Worm (Caenorhabditis elegans): ENCODE measurements around the gene K08D9.9.

The K08D9.9 gene

ce11 chrV:3269407-3269806 is 32.9 kb upstream of the K08D9.9 start, which contains the start of gene T28A11.19:
Gene T28A11.19, minus strand, starts transcription at chrV:3269514.
- TF ChIP-seq ceh-62 (tag; optimal IDR thresholded peaks at IDR 0.05): no peak
- TF ChIP-seq nhr-77 (tag; optimal IDR thresholded peaks at IDR 0.05): no peak
- no peak for TF ChIP-seq lin-13 (GFP tag; optimal IDR thresholded peaks at IDR 0.05)
- no peak for TF ChIP-seq T20F7.1 (GFP tag; optimal IDR thresholded peaks at IDR 0.05)
- no peak for TF ChIP-seq dve-1 (tag; optimal IDR thresholded peaks at IDR 0.05; ENCODE audit: insufficient read depth)
- no peak for TF ChIP-seq nhr-111 (GFP tag; optimal IDR thresholded peaks at IDR 0.05)
- TF ChIP-seq aha-1 (tag): peak; percentile 31
- TF ChIP-seq mdl-1 (tag; optimal IDR thresholded peaks at IDR 0.05): no peak
- TF ChIP-seq F44E2.7 (GFP tag; IDR thresholded peaks at IDR 0.05): no peak
- TF ChIP-seq ama-1 (optimal IDR thresholded peaks at IDR 0.05): no peak
- TF ChIP-seq hlh-11 (tag; optimal IDR thresholded peaks at IDR 0.05): no peak
- TF ChIP-seq unc-62 (GFP tag; optimal IDR thresholded peaks at IDR 0.05 in 1 of 2): peak in 1 of 2 experiments; percentile 97
- TF ChIP-seq unc-62 (tag; optimal IDR thresholded peaks at IDR 0.05): no peak
- TF ChIP-seq nhr-11 (tag; optimal IDR thresholded peaks at IDR 0.05): no peak
- TF ChIP-seq zfp-3 (GFP tag; conservative IDR thresholded peaks at IDR 0.05): no peak
- no peak for TF ChIP-seq spr-1 (tag; optimal IDR thresholded peaks at IDR 0.05)
- TF ChIP-seq spr-3 (GFP tag; optimal IDR thresholded peaks at IDR 0.05): no peak

- TF ChIP-seq daf-16 (GFP tag; optimal IDR thresholded peaks at IDR 0.05) (peak in 1 of 2 experiments; percentile 44), daf-16 (tag; optimal IDR thresholded peaks at IDR 0.05) (no peak), lsy-2 (tag; optimal IDR thresholded peaks at IDR 0.05) (no peak)
Observed at ce11 chrV:3267950-3268349, 31.4 kb upstream of the K08D9.9 start, which contains the start of gene T28A11.18. Gene T28A11.18, minus strand, starts transcription at chrV:3268050.

ce11 chrV:3266189-3266588 is 29.7 kb upstream of the K08D9.9 start, which contains the start of gene T28A11.17:
Gene T28A11.17, minus strand, starts transcription at chrV:3266289.
- TF ChIP-seq attf-4 (tag; optimal IDR thresholded peaks at IDR 0.05) (no peak), skn-1 (tag; optimal IDR thresholded peaks at IDR 0.05) (no peak), snpc-4 (tag; optimal IDR thresholded peaks at IDR 0.05) (no peak), nhr-237 (tag; optimal IDR thresholded peaks at IDR 0.05) (no peak), cey-2 (tag; optimal IDR thresholded peaks at IDR 0.05; ENCODE audit: borderline replicate concordance, insufficient read depth) (no peak), lin-1 (GFP tag; IDR thresholded peaks at IDR 0.05) (no peak), madf-5 (GFP tag; IDR thresholded peaks at IDR 0.05) (no peak), unc-130 (GFP tag; optimal IDR thresholded peaks at IDR 0.05) (no peak), egl-43 (GFP tag; IDR thresholded peaks at IDR 0.05) (no peak), zip-11 (GFP tag; IDR thresholded peaks at IDR 0.05) (no peak), ztf-11 (tag; optimal IDR thresholded peaks at IDR 0.05) (no peak)

ce11 chrV:3260075-3260474 is 23.6 kb upstream of the K08D9.9 start, which contains the start of gene srbc-5:
Gene srbc-5, plus strand, starts transcription at chrV:3260375.
- TF ChIP-seq lin-38 (GFP tag; IDR thresholded peaks at IDR 0.05) (no peak), daf-16 (GFP tag; optimal IDR thresholded peaks at IDR 0.05) (no peak), daf-16 (tag; optimal IDR thresholded peaks at IDR 0.05) (no peak), nhr-25 (tag; optimal IDR thresholded peaks at IDR 0.05; ENCODE audit: borderline replicate concordance, insufficient read depth) (no peak)

- peak in 1 of 2 experiments; percentile 80 for TF ChIP-seq daf-16 (GFP tag; optimal IDR thresholded peaks at IDR 0.05)
- no peak for TF ChIP-seq daf-16 (tag; optimal IDR thresholded peaks at IDR 0.05)
- peak; percentile 70 for TF ChIP-seq aha-1 (tag)
- TF ChIP-seq hlh-11 (tag; optimal IDR thresholded peaks at IDR 0.05): peak; percentile 45
- no peak for TF ChIP-seq attf-4 (tag; optimal IDR thresholded peaks at IDR 0.05)
Observed at ce11 chrV:3259168-3259622, 22.7 kb upstream of the K08D9.9 start, which contains the start of gene T28A11.16. Gene T28A11.16, minus strand, starts transcription at chrV:3259218.
